Fruit fly (Drosophila melanogaster): Measurements from ENCODE around the gene tal-1A.

Gene tal-1A

DNA sequence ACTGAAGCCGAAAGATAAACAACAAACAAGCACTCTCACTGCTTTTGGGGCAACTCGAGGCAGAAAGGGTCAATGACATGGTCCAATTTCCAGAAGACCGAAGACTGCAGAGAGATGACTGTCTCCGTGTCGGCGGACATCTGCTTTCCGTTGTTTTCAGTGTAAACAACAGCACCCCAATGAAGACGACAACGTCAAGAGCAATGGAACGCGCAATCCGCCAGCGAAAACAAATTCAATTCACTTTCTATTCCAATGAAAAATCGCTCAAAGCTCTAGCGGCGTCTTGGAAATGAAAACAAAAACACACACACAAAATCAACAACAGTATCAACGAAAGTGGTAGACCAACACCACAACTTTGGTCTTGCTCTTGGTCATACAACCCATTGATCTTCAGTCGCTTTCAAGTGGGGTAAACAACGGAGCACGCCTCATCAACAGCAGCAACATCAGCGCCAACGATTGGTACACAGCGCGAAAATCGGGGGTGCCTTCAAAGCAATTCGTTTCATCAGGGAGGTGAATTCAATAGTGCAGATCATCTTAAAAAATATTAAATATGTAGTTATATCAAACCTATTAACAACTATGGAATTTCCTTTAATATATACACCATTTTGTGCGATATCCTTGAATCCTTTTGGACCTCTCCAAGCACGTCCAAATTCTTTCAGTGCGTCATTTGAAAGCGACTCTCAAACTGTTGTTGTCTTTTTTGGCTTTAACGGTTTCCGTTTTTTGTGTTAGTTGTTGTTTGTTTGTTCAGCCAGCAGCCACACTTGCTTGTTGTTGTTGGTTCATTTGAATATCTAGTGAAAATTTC, 4.8 kb downstream of the tal-1A start (continued):
- peak; percentile 33 for TF ChIP-seq bcd (GFP tag; optimal IDR thresholded peaks at IDR 0.05)
- TF ChIP-seq Spps (tag; optimal IDR thresholded peaks at IDR 0.05) = peak; percentile 17
- 0 out of 3 replicates have a peak, but pooled peaks have one; percentile 9 for TF ChIP-seq so (GFP tag; IDR thresholded peaks at IDR 0.05)
- no peak for TF ChIP-seq Hsf (GFP tag; optimal IDR thresholded peaks at IDR 0.05)
- peak; percentile 47 for TF ChIP-seq lab (GFP tag; optimal IDR thresholded peaks at IDR 0.05)
- TF ChIP-seq Usf (GFP tag; optimal IDR thresholded peaks at IDR 0.05) = peak; percentile 7
- peak in 1 of 2 experiments; percentile 52 for TF ChIP-seq Hr78 (GFP tag; optimal IDR thresholded peaks at IDR 0.05)
- peak; percentile 58 for TF ChIP-seq row (GFP tag; IDR thresholded peaks at IDR 0.05)
- no peak for TF ChIP-seq zen (tag; optimal IDR thresholded peaks at IDR 0.05)
- TF ChIP-seq CG14710 (tag; optimal IDR thresholded peaks at IDR 0.05) = peak; percentile 54
- TF ChIP-seq ranshi (GFP tag; IDR thresholded peaks at IDR 0.05) = peak; percentile 57; the same call in 1 of the 2 replicates
- peak; percentile 58; the same call in 1 of the 2 replicates for TF ChIP-seq chm (GFP tag; IDR thresholded peaks at IDR 0.05)
- peak; percentile 43 for TF ChIP-seq CG5180 (GFP tag; optimal IDR thresholded peaks at IDR 0.05)
- TF ChIP-seq nerfin-1 (tag; optimal IDR thresholded peaks at IDR 0.05) = peak; percentile 42
- peak; percentile 82 for TF ChIP-seq CG7839 (tag; optimal IDR thresholded peaks at IDR 0.05)
- peak; percentile 7 for TF ChIP-seq CG8089 (GFP tag; optimal IDR thresholded peaks at IDR 0.05)
- TF ChIP-seq ATbp (GFP tag; optimal IDR thresholded peaks at IDR 0.05) = peak; percentile 79
- TF ChIP-seq Bgb (GFP tag; IDR thresholded peaks at IDR 0.05; ENCODE audit: partially characterized antibody) = no peak
- peak; percentile 41 for TF ChIP-seq CG5953 (GFP tag; IDR thresholded peaks at IDR 0.05)
- peak; percentile 71 for TF ChIP-seq Sox100B (GFP tag; optimal IDR thresholded peaks at IDR 0.05)
- TF ChIP-seq z (GFP tag; IDR thresholded peaks at IDR 0.05) = no peak
- peak; percentile 57 for TF ChIP-seq ind (GFP tag; optimal IDR thresholded peaks at IDR 0.05)
- TF ChIP-seq CG8281 (tag; optimal IDR thresholded peaks at IDR 0.05) = peak; percentile 23
- peak; percentile 16 for TF ChIP-seq fd64A (GFP tag; optimal IDR thresholded peaks at IDR 0.05)
- TF ChIP-seq Stat92E (GFP tag; optimal IDR thresholded peaks at IDR 0.05) = peak in 1 of 3 experiments; percentile 83
- peak; percentile 62 for TF ChIP-seq org-1 (GFP tag; optimal IDR thresholded peaks at IDR 0.05)
- peak; percentile 42; the same call in 1 of the 2 replicates for TF ChIP-seq CG14667 (GFP tag; IDR thresholded peaks at IDR 0.05)
- TF ChIP-seq CG8944 (GFP tag; optimal IDR thresholded peaks at IDR 0.05) = peak; percentile 32
- no peak for TF ChIP-seq ham (GFP tag; IDR thresholded peaks at IDR 0.05)
- TF ChIP-seq H15 (GFP tag; IDR thresholded peaks at IDR 0.05) = peak; percentile 44; the same call in 2 of the 3 replicates
- peak; percentile 42 for TF ChIP-seq CG6254 (GFP tag; optimal IDR thresholded peaks at IDR 0.05)
- TF ChIP-seq sisA (GFP tag; IDR thresholded peaks at IDR 0.05) = peak; percentile 72
- no peak for TF ChIP-seq MESR4 (GFP tag; optimal IDR thresholded peaks at IDR 0.05)
- peak; percentile 99 for TF ChIP-seq Blimp-1 (GFP tag; optimal IDR thresholded peaks at IDR 0.05)
- TF ChIP-seq CG4404 (GFP tag; IDR thresholded peaks at IDR 0.05) = peak; percentile 14; the same call in 1 of the 2 replicates
- TF ChIP-seq CG7372 (GFP tag; IDR thresholded peaks at IDR 0.05) = peak; percentile 27; the same call in 1 of the 2 replicates
- peak; percentile 14; the same call in 1 of the 2 replicates for TF ChIP-seq danr (GFP tag; IDR thresholded peaks at IDR 0.05)
- no peak for TF ChIP-seq gcm2 (GFP tag; optimal IDR thresholded peaks at IDR 0.05)
- peak; percentile 25 for TF ChIP-seq H2.0 (GFP tag; IDR thresholded peaks at IDR 0.05)
- TF ChIP-seq CG18599 (GFP tag; optimal IDR thresholded peaks at IDR 0.05) = peak; percentile 23
- TF ChIP-seq lmd (GFP tag; IDR thresholded peaks at IDR 0.05) = peak; percentile 69
- peak; percentile 68 for TF ChIP-seq onecut (GFP tag; IDR thresholded peaks at IDR 0.05)
- peak; percentile 47 for TF ChIP-seq Hr3 (GFP tag; optimal IDR thresholded peaks at IDR 0.05)
- peak; percentile 8 for TF ChIP-seq wek (GFP tag; optimal IDR thresholded peaks at IDR 0.05)
- peak; percentile 78 for TF ChIP-seq Asciz (GFP tag; optimal IDR thresholded peaks at IDR 0.05)
- TF ChIP-seq hbn (GFP tag; IDR thresholded peaks at IDR 0.05; ENCODE audit: partially characterized antibody) = no peak
- peak; percentile 79 for TF ChIP-seq unpg (GFP tag; optimal IDR thresholded peaks at IDR 0.05)

All from whole organism, embryonic.